Worm (Caenorhabditis elegans) whole organism, early embryonic: ENCODE data around the gene C18D11.7.

Source experiments
- B0310.2 ChIP-seq: sonication (generic microtip); optimal IDR thresholded peaks from 2 replicates; lab custom pipeline; 2016; ENCODE audit warnings: mild to moderate bottlenecking, missing genetic modification characterization, missing compliant biosample characterization
- F13C5.2 ChIP-seq: sonication (generic microtip); optimal IDR thresholded peaks from 2 replicates; lab custom pipeline; 2017; ENCODE audit warnings: mild to moderate bottlenecking, missing genetic modification characterization, inconsistent platforms, missing compliant biosample characterization
- ama-1 ChIP-seq: fragments of 150-350 bp; optimal IDR thresholded peaks from 2 replicates; lab custom pipeline; 2014
- ceh-13 ChIP-seq: fragments of 200-800 bp; sonication (Bioruptor generic); optimal IDR thresholded peaks from 2 replicates; lab custom pipeline; 2018; ENCODE audit warnings: mild to moderate bottlenecking, missing genetic modification characterization, missing compliant biosample characterization
- flt-1 ChIP-seq: fragments of 200-800 bp; sonication (Bioruptor generic); IDR thresholded peaks from 2 replicates; pipeline ENCODE4 v1.3.6; 2022; ENCODE audit warnings: missing genetic modification characterization, missing compliant biosample characterization
- hmg-4 ChIP-seq: fragments of 200-800 bp; sonication (Bioruptor generic); optimal IDR thresholded peaks from 2 replicates; lab custom pipeline; 2018; ENCODE audit warnings: mild to moderate bottlenecking, missing genetic modification characterization, missing compliant biosample characterization
- scrt-1 ChIP-seq: fragments of 200-800 bp; sonication (Bioruptor generic); IDR thresholded peaks from 2 replicates; pipeline ENCODE4 v1.3.6; 2022; ENCODE audit warnings: missing genetic modification characterization, missing compliant biosample characterization
- sea-1 ChIP-seq: fragments of 200-800 bp; sonication (Bioruptor generic); conservative IDR thresholded peaks from 2 replicates; pipeline ENCODE4 v1.3.6; 2022; ENCODE audit warnings: missing genetic modification characterization, missing compliant biosample characterization
- tbx-11 ChIP-seq: fragments of 200-800 bp; sonication (Bioruptor generic); IDR thresholded peaks from 2 replicates; pipeline ENCODE4 v1.3.6; 2022; ENCODE audit warnings: missing genetic modification characterization, missing compliant biosample characterization
- tbx-37 ChIP-seq: fragments of 200-800 bp; sonication (Bioruptor generic); conservative IDR thresholded peaks from 2 replicates; pipeline ENCODE4 v1.3.6; 2022; ENCODE audit warnings: missing genetic modification reagents, missing genetic modification characterization, missing compliant biosample characterization
- tra-4 ChIP-seq: sonication (generic microtip); optimal IDR thresholded peaks from 2 replicates; lab custom pipeline; 2017; ENCODE audit warnings: missing genetic modification characterization, missing compliant biosample characterization

- no peak for TF ChIP-seq tra-4 (tag; lab: Kevin White, UChicago)
- TF ChIP-seq ceh-13 (GFP tag; lab: Kevin White, UChicago): no peak
- TF ChIP-seq tbx-37 (GFP tag; lab: Robert Waterston, UW): no peak
- TF ChIP-seq F13C5.2: no peak
- TF ChIP-seq ama-1 (lab: Kevin White, UChicago): no peak
- TF ChIP-seq hmg-4 (GFP tag; lab: Kevin White, UChicago): no peak
- TF ChIP-seq sea-1: no peak
- no peak for TF ChIP-seq B0310.2
- no peak for TF ChIP-seq tbx-11 (GFP tag; lab: Robert Waterston, UW)
- TF ChIP-seq flt-1 (GFP tag; lab: Robert Waterston, UW): no peak
- no peak for TF ChIP-seq scrt-1 (GFP tag; lab: Robert Waterston, UW)
Observed at ce11 chrIII:11808818-11809217, 2.2 kb upstream of the C18D11.7 start, which contains the start of gene C18D11.9.
